Worm (Caenorhabditis elegans) whole organism, early embryonic: Measurements from ENCODE around the gene C02C6.14.

ENCODE experiments used
- aly-1 ChIP-seq: sonication (generic microtip); optimal IDR thresholded peaks from 2 replicates; lab custom pipeline; 2016; ENCODE audit warnings: missing genetic modification characterization, missing compliant biosample characterization
- ama-1 ChIP-seq: fragments of 150-350 bp; optimal IDR thresholded peaks from 2 replicates; lab custom pipeline; 2014
- pes-1 ChIP-seq: fragments of 200-800 bp; sonication (Bioruptor generic); IDR thresholded peaks from 2 replicates; pipeline ENCODE4 v1.3.6; 2022; ENCODE audit warnings: missing genetic modification reagents, missing genetic modification characterization, missing compliant biosample characterization

DNA sequence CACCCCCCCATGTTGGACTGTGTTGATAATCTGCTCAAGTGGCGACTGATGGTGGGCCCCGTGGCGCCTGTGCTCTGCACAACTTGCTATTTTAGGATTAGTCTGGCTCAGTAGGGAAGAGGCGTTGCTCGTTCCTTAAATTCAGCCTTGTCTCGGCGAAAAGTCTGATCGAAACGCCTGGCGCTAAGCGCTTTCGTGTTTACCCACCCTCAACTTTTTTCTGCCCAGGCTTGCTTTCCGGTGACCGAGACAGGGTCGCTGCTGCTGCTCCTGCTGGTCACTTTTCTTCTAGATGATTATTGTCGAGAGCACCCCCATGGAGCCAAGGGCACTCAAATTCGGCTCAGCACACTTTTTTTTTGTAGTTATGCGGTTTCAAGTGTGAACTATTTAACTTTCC lies 22.9 kb upstream of the C02C6.14 start:
- no peak for TF ChIP-seq pes-1 (GFP tag; lab: Robert Waterston, UW)
- no peak for TF ChIP-seq ama-1
- TF ChIP-seq aly-1: no peak
